Fruit fly (Drosophila melanogaster): Measurements from ENCODE around the gene CG17931.

The CG17931 gene

dm6 chr3R:16336327-16337052 is 22.8 kb downstream of the CG17931 start (continued):
- TF ChIP-seq CG4360 (GFP tag; IDR thresholded peaks at IDR 0.05) (0 out of 2 replicates have a peak, but pooled peaks have one; percentile 18), Sox100B (GFP tag; optimal IDR thresholded peaks at IDR 0.05) (peak; percentile 47), CG1529 (GFP tag; optimal IDR thresholded peaks at IDR 0.05) (peak; percentile 22), nmo (GFP tag; optimal IDR thresholded peaks at IDR 0.05) (peak; percentile 20), bab2 (GFP tag; optimal IDR thresholded peaks at IDR 0.05) (peak; percentile 11), CG12391 (tag; optimal IDR thresholded peaks at IDR 0.05) (peak; percentile 38), crp (GFP tag; optimal IDR thresholded peaks at IDR 0.05) (no peak), dm (GFP tag; optimal IDR thresholded peaks at IDR 0.05) (no peak), CG2712 (tag; optimal IDR thresholded peaks at IDR 0.05) (peak; percentile 23), ash1 (GFP tag; optimal IDR thresholded peaks at IDR 0.05) (no peak), Meics (GFP tag; optimal IDR thresholded peaks at IDR 0.05) (peak; percentile 2), ssp (GFP tag; IDR thresholded peaks at IDR 0.05) (no peak), CG17361 (GFP tag; IDR thresholded peaks at IDR 0.05) (peak; percentile 35; the same call in 1 of the 3 replicates), grau (tag; optimal IDR thresholded peaks at IDR 0.05) (peak; percentile 5), nau (GFP tag; optimal IDR thresholded peaks at IDR 0.05) (no peak), Med (GFP tag) (peak; percentile 55), tna (GFP tag; IDR thresholded peaks at IDR 0.05; ENCODE audit: partially characterized antibody) (0 out of 2 replicates have a peak, but pooled peaks have one; percentile 12), CG30403 (GFP tag; optimal IDR thresholded peaks at IDR 0.05) (peak; percentile 2), kni (GFP tag; optimal IDR thresholded peaks at IDR 0.05) (peak; percentile 91), CG11504 (tag; optimal IDR thresholded peaks at IDR 0.05) (peak; percentile 42), twi (tag; optimal IDR thresholded peaks at IDR 0.05) (no peak), danr (GFP tag; IDR thresholded peaks at IDR 0.05) (no peak), CG33213 (GFP tag; optimal IDR thresholded peaks at IDR 0.05) (no peak), H2.0 (GFP tag; IDR thresholded peaks at IDR 0.05) (no peak), CG18262 (tag; optimal IDR thresholded peaks at IDR 0.05) (peak; percentile 43), CG8388 (GFP tag; optimal IDR thresholded peaks at IDR 0.05) (peak; percentile 22), pnt (GFP tag; optimal IDR thresholded peaks at IDR 0.05) (no peak), CG15479 (GFP tag; optimal IDR thresholded peaks at IDR 0.05) (no peak), CG14050 (GFP tag; IDR thresholded peaks at IDR 0.05) (no peak), slp2 (GFP tag; optimal IDR thresholded peaks at IDR 0.05) (no peak), Sox102F (GFP tag; optimal IDR thresholded peaks at IDR 0.05) (peak; percentile 23), sens (GFP tag) (peak; percentile 2), gem (tag; optimal IDR thresholded peaks at IDR 0.05) (peak; percentile 52), sqz (GFP tag; optimal IDR thresholded peaks at IDR 0.05) (no peak), CG2678 (tag; optimal IDR thresholded peaks at IDR 0.05) (peak; percentile 33), Lpt (GFP tag; optimal IDR thresholded peaks at IDR 0.05) (no peak), dmrt11E (tag; optimal IDR thresholded peaks at IDR 0.05) (peak; percentile 13), wdn (GFP tag; IDR thresholded peaks at IDR 0.05) (0 out of 2 replicates have a peak, but pooled peaks have one; percentile 12), Hey (tag; optimal IDR thresholded peaks at IDR 0.05) (peak; percentile 26), Kr (GFP tag; optimal IDR thresholded peaks at IDR 0.05) (peak; percentile 98), CG17568 (GFP tag; optimal IDR thresholded peaks at IDR 0.05) (no peak), CG6854 (GFP tag; optimal IDR thresholded peaks at IDR 0.05) (no peak), dmrt99B (tag; optimal IDR thresholded peaks at IDR 0.05) (peak; percentile 42), fu2 (GFP tag; optimal IDR thresholded peaks at IDR 0.05) (no peak), Dad (GFP tag; optimal IDR thresholded peaks at IDR 0.05) (no peak), CG14667 (GFP tag; IDR thresholded peaks at IDR 0.05) (no peak), gfzf (GFP tag; optimal IDR thresholded peaks at IDR 0.05) (no peak), Awh (GFP tag; IDR thresholded peaks at IDR 0.05) (no peak), CG10321 (GFP tag; IDR thresholded peaks at IDR 0.05) (no peak)
